Worm (Caenorhabditis elegans): ENCODE measurements around the gene Y45G5AM.4.
A peak's percentile ranks its signal among the peaks of the same experiment; 100 is the strongest.

Gene Y45G5AM.4

DNA sequence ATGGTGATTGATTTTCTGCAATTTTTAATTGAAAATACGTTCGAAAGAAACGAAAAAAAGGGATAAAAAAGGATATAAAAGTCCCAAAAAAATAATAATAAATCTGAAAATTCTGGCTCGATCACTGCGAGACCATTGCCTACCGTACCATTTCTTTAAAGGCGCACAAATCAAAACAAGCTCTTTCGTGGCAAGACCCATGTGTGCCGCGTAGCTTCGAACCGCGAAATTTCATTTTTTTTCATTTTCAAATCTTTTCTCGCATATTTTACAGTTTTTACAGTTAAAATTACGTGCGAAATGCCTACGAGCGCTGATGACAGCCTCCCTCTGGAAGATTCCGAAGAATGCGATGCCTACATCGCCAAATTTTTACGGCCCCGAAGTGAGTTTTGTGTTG lies 12.6 kb downstream of the Y45G5AM.4 start, which contains the start of the genes coh-4 and pid-5:
TSS of gene coh-4 (minus strand) at position 17 of the 400 bp plus-strand sequence.
TSS of gene pid-5 (plus strand) at position 259 of the 400 bp plus-strand sequence.
- TF ChIP-seq sea-1 (GFP tag; conservative IDR thresholded peaks at IDR 0.05) (no peak), tbx-11 (GFP tag; IDR thresholded peaks at IDR 0.05) (no peak), F13C5.2 (tag; optimal IDR thresholded peaks at IDR 0.05) (no peak), flt-1 (GFP tag; IDR thresholded peaks at IDR 0.05) (no peak), ama-1 (optimal IDR thresholded peaks at IDR 0.05) (no peak), scrt-1 (GFP tag; IDR thresholded peaks at IDR 0.05) (no peak), tbx-37 (GFP tag; conservative IDR thresholded peaks at IDR 0.05) (no peak), hnd-1 (tag; optimal IDR thresholded peaks at IDR 0.05) (no peak), hmg-4 (GFP tag; optimal IDR thresholded peaks at IDR 0.05) (no peak), B0310.2 (tag; optimal IDR thresholded peaks at IDR 0.05) (no peak), ceh-36 (tag; optimal IDR thresholded peaks at IDR 0.05) (no peak), tra-4 (tag; optimal IDR thresholded peaks at IDR 0.05) (no peak), ceh-13 (GFP tag; optimal IDR thresholded peaks at IDR 0.05) (no peak), hmbx-1 (tag; optimal IDR thresholded peaks at IDR 0.05) (no peak), aly-1 (tag; optimal IDR thresholded peaks at IDR 0.05) (no peak)

ce11 chrV:4181272-4181671 lies 18.2 kb downstream of the Y45G5AM.4 start:
- TF ChIP-seq hmg-4 (GFP tag; optimal IDR thresholded peaks at IDR 0.05), result no peak
- TF ChIP-seq scrt-1 (GFP tag; IDR thresholded peaks at IDR 0.05), result no peak
- no peak for TF ChIP-seq ceh-13 (GFP tag; optimal IDR thresholded peaks at IDR 0.05)
- no peak for TF ChIP-seq hnd-1 (tag; optimal IDR thresholded peaks at IDR 0.05)
- TF ChIP-seq flt-1 (GFP tag; IDR thresholded peaks at IDR 0.05), result no peak
- no peak for TF ChIP-seq tbx-11 (GFP tag; IDR thresholded peaks at IDR 0.05)
- no peak for TF ChIP-seq pes-1 (GFP tag; IDR thresholded peaks at IDR 0.05)
- TF ChIP-seq ceh-36 (tag; optimal IDR thresholded peaks at IDR 0.05), result no peak
- TF ChIP-seq ets-7 (tag; optimal IDR thresholded peaks at IDR 0.05), result no peak
- TF ChIP-seq aly-1 (tag; optimal IDR thresholded peaks at IDR 0.05), result no peak
- TF ChIP-seq tbx-37 (GFP tag; conservative IDR thresholded peaks at IDR 0.05), result no peak
- TF ChIP-seq B0310.2 (tag; optimal IDR thresholded peaks at IDR 0.05), result no peak
- TF ChIP-seq ama-1 (optimal IDR thresholded peaks at IDR 0.05), result no peak
- TF ChIP-seq tra-4 (tag; optimal IDR thresholded peaks at IDR 0.05), result no peak

ce11 chrV:4181727-4182126 lies 18.7 kb downstream of the Y45G5AM.4 start:
- TF ChIP-seq hmg-4 (GFP tag; optimal IDR thresholded peaks at IDR 0.05) (no peak), ceh-13 (GFP tag; optimal IDR thresholded peaks at IDR 0.05) (peak; percentile 35), scrt-1 (GFP tag; IDR thresholded peaks at IDR 0.05) (peak; percentile 64; the same call in 1 of the 2 replicates), ets-7 (tag; optimal IDR thresholded peaks at IDR 0.05) (peak; percentile 6), sea-1 (GFP tag; conservative IDR thresholded peaks at IDR 0.05) (peak; percentile 12; the same call in 1 of the 2 replicates), pes-1 (GFP tag; IDR thresholded peaks at IDR 0.05) (peak; percentile 68), flt-1 (GFP tag; IDR thresholded peaks at IDR 0.05) (no peak)

- TF ChIP-seq hmg-4 (GFP tag; optimal IDR thresholded peaks at IDR 0.05) (no peak), B0310.2 (tag; optimal IDR thresholded peaks at IDR 0.05) (no peak), ceh-13 (GFP tag; optimal IDR thresholded peaks at IDR 0.05) (no peak), sea-1 (GFP tag; conservative IDR thresholded peaks at IDR 0.05) (no peak), tbx-37 (GFP tag; conservative IDR thresholded peaks at IDR 0.05) (no peak), hmbx-1 (tag; optimal IDR thresholded peaks at IDR 0.05) (no peak), ceh-36 (tag; optimal IDR thresholded peaks at IDR 0.05) (no peak), pes-1 (GFP tag; IDR thresholded peaks at IDR 0.05) (no peak)
Measured at ce11 chrV:4182546-4182945, 19.5 kb downstream of the Y45G5AM.4 start.

- no peak for TF ChIP-seq ceh-13 (GFP tag; optimal IDR thresholded peaks at IDR 0.05)
- no peak for TF ChIP-seq tra-4 (tag; optimal IDR thresholded peaks at IDR 0.05)
- no peak for TF ChIP-seq B0310.2 (tag; optimal IDR thresholded peaks at IDR 0.05)
- TF ChIP-seq ceh-36 (tag; optimal IDR thresholded peaks at IDR 0.05), result no peak
- no peak for TF ChIP-seq hmg-4 (GFP tag; optimal IDR thresholded peaks at IDR 0.05)
- TF ChIP-seq flt-1 (GFP tag; IDR thresholded peaks at IDR 0.05), result no peak
- no peak for TF ChIP-seq hnd-1 (tag; optimal IDR thresholded peaks at IDR 0.05)
- TF ChIP-seq ets-7 (tag; optimal IDR thresholded peaks at IDR 0.05), result no peak
- no peak for TF ChIP-seq tbx-11 (GFP tag; IDR thresholded peaks at IDR 0.05)
- no peak for TF ChIP-seq pes-1 (GFP tag; IDR thresholded peaks at IDR 0.05)
- no peak for TF ChIP-seq hmbx-1 (tag; optimal IDR thresholded peaks at IDR 0.05)
- no peak for TF ChIP-seq aly-1 (tag; optimal IDR thresholded peaks at IDR 0.05)
- TF ChIP-seq sea-1 (GFP tag; conservative IDR thresholded peaks at IDR 0.05), result no peak
- TF ChIP-seq F13C5.2 (tag; optimal IDR thresholded peaks at IDR 0.05), result no peak
- no peak for TF ChIP-seq scrt-1 (GFP tag; IDR thresholded peaks at IDR 0.05)
- no peak for TF ChIP-seq tbx-37 (GFP tag; conservative IDR thresholded peaks at IDR 0.05)
- no peak for TF ChIP-seq ama-1 (optimal IDR thresholded peaks at IDR 0.05)
Measured at ce11 chrV:4185885-4186284, 22.9 kb downstream of the Y45G5AM.4 start.

DNA sequence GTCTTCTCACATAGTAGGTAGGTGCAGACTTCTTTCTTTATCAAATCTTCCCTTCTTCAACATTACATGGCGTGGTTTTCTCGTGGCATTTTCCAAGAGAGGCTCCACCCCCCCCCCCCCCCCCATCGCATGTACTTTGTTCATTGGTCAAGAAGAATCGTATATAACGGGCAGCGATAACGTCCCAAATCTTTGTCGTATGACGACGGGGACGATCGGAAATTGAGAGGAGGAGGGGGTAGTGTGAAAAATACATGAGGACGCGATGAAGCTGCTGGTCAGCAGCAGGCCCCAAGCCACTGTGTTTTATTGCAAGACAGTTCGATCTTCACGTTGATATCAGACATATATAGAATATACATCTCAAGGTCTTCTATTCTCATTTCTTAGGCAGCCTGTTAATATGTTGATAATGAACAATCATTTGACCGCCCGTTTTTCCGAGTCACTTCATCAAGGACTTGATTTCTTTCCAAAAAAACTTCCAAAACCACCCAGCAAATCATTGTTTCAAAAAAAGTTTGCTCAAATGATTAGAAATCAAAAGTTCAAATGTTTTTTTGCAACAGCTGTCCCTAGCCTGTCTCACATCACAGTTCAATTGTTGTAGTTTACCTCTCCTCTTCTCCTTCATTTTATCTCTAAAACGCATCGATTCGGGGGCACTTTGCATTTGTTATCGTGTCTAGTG lies 23.6 kb downstream of the Y45G5AM.4 start:
- no peak for TF ChIP-seq ceh-36 (tag; optimal IDR thresholded peaks at IDR 0.05)
- TF ChIP-seq hmbx-1 (tag; optimal IDR thresholded peaks at IDR 0.05), result no peak
- TF ChIP-seq ama-1 (optimal IDR thresholded peaks at IDR 0.05), result no peak
- TF ChIP-seq tra-4 (tag; optimal IDR thresholded peaks at IDR 0.05), result no peak
- TF ChIP-seq hnd-1 (tag; optimal IDR thresholded peaks at IDR 0.05), result no peak
- no peak for TF ChIP-seq hmg-4 (GFP tag; optimal IDR thresholded peaks at IDR 0.05)
- TF ChIP-seq F13C5.2 (tag; optimal IDR thresholded peaks at IDR 0.05), result no peak
- TF ChIP-seq flt-1 (GFP tag; IDR thresholded peaks at IDR 0.05), result no peak
- no peak for TF ChIP-seq ceh-13 (GFP tag; optimal IDR thresholded peaks at IDR 0.05)
- no peak for TF ChIP-seq aly-1 (tag; optimal IDR thresholded peaks at IDR 0.05)
- TF ChIP-seq tbx-11 (GFP tag; IDR thresholded peaks at IDR 0.05), result no peak
- TF ChIP-seq ets-7 (tag; optimal IDR thresholded peaks at IDR 0.05), result no peak
- no peak for TF ChIP-seq scrt-1 (GFP tag; IDR thresholded peaks at IDR 0.05)
- TF ChIP-seq sea-1 (GFP tag; conservative IDR thresholded peaks at IDR 0.05), result no peak
- TF ChIP-seq tbx-37 (GFP tag; conservative IDR thresholded peaks at IDR 0.05), result no peak
- TF ChIP-seq B0310.2 (tag; optimal IDR thresholded peaks at IDR 0.05), result no peak
- TF ChIP-seq pes-1 (GFP tag; IDR thresholded peaks at IDR 0.05), result no peak

- TF ChIP-seq tbx-11 (GFP tag; IDR thresholded peaks at IDR 0.05) (no peak), scrt-1 (GFP tag; IDR thresholded peaks at IDR 0.05) (no peak), ama-1 (optimal IDR thresholded peaks at IDR 0.05) (no peak), ets-7 (tag; optimal IDR thresholded peaks at IDR 0.05) (no peak), hmg-4 (GFP tag; optimal IDR thresholded peaks at IDR 0.05) (no peak), B0310.2 (tag; optimal IDR thresholded peaks at IDR 0.05) (no peak), hmbx-1 (tag; optimal IDR thresholded peaks at IDR 0.05) (no peak), ceh-13 (GFP tag; optimal IDR thresholded peaks at IDR 0.05) (no peak)
Measured at ce11 chrV:4187144-4187485, 24.1 kb downstream of the Y45G5AM.4 start, which contains the start of gene nhr-114. Gene nhr-114 (plus strand): TSS chrV:4187202.

Measured in whole organism, early embryonic.